Fruit fly (Drosophila melanogaster): ENCODE measurements around the gene CG33267.

DNA sequence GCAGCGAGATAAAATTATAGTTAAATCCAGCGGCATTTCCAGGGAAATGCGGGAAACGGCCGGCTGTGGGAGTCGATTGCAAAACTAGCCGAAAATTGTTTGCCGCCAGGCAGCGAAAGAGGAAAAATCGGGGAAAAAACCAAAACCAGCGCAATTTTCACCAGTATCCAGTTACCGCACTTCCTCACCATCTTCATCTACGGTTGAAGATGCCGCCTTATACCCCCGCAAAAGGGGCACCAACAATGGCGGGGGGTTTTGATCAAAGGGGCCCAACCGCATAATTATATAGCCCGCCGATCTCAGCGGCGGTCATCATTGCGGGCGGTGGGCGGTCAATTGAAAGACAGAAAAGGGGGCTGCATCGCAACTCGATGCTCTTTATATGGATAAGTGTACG lies 16.3 kb upstream of the CG33267 start:
- TF ChIP-seq CTCF (optimal IDR thresholded peaks at IDR 0.05): no peak
- TF ChIP-seq CG8478 (optimal IDR thresholded peaks at IDR 0.05): no peak

Data from S2 (cell line).